Fruit fly (Drosophila melanogaster) whole organism, prepupa: ENCODE measurements around the gene CG7168.

Experiments used
- CG10631 ChIP-seq: fragments of 200-800 bp; sonication (Bioruptor generic); optimal IDR thresholded peaks from 2 replicates; lab custom pipeline; 2016; ENCODE audit warnings: missing biosample characterization, missing genetic modification characterization
- CG11294 ChIP-seq: fragments of 200-800 bp; sonication (Bioruptor generic); IDR thresholded peaks from 2 replicates; pipeline ENCODE4 v1.3.6; 2022; ENCODE audit warnings: missing biosample characterization, missing genetic modification characterization
- CG11762 ChIP-seq: fragments of 200-800 bp; sonication (Bioruptor generic); optimal IDR thresholded peaks from 3 replicates; lab custom pipeline; 2016; ENCODE audit warnings: missing biosample characterization, missing genetic modification characterization; ENCODE audit not compliant: insufficient read depth
- CG11902 ChIP-seq: fragments of 200-800 bp; sonication (Bioruptor generic); optimal IDR thresholded peaks from 3 replicates; lab custom pipeline; 2016; ENCODE audit warnings: missing biosample characterization, missing genetic modification characterization
- CG15336 ChIP-seq: fragments of 200-800 bp; sonication (Bioruptor generic); IDR thresholded peaks from 2 replicates; pipeline ENCODE4 v1.3.6; 2022; ENCODE audit warnings: missing biosample characterization, missing genetic modification characterization
- CG3032 ChIP-seq: fragments of 200-800 bp; optimal IDR thresholded peaks from 2 replicates; lab custom pipeline; 2019; ENCODE audit warnings: missing biosample characterization, mild to moderate bottlenecking, missing genetic modification characterization, moderate library complexity
- CG32006 ChIP-seq: fragments of 200-800 bp; sonication (Bioruptor generic); optimal IDR thresholded peaks from 3 replicates; lab custom pipeline; 2017; ENCODE audit warnings: missing biosample characterization, mild to moderate bottlenecking, missing genetic modification characterization
- CG3919 ChIP-seq: fragments of 200-800 bp; sonication (Bioruptor generic); optimal IDR thresholded peaks from 3 replicates; lab custom pipeline; 2016; ENCODE audit warnings: missing biosample characterization, missing genetic modification characterization
- CG6163 ChIP-seq: fragments of 200-800 bp; sonication (Bioruptor generic); IDR thresholded peaks from 3 replicates; pipeline ENCODE4 v1.3.6; 2022; ENCODE audit warnings: missing biosample characterization, missing genetic modification characterization
- CG6276 ChIP-seq: fragments of 200-800 bp; sonication (Bioruptor generic); optimal IDR thresholded peaks from 2 replicates; lab custom pipeline; 2017; ENCODE audit warnings: missing biosample characterization, mild to moderate bottlenecking, missing genetic modification characterization
- CG6792 ChIP-seq: fragments of 200-800 bp; sonication (Bioruptor generic); optimal IDR thresholded peaks from 3 replicates; lab custom pipeline; 2016; ENCODE audit warnings: missing biosample characterization, missing genetic modification characterization
- CG6808 ChIP-seq: fragments of 200-800 bp; sonication (Bioruptor generic); optimal IDR thresholded peaks from 3 replicates; lab custom pipeline; 2017; ENCODE audit warnings: missing biosample characterization, missing genetic modification characterization, mild to moderate bottlenecking, moderate library complexity, missing genetic modification reagents
- CG7368 ChIP-seq: fragments of 200-800 bp; sonication (Bioruptor generic); optimal IDR thresholded peaks from 3 replicates; lab custom pipeline; 2016; ENCODE audit warnings: missing biosample characterization, missing genetic modification characterization
- CG8319 ChIP-seq: fragments of 200-800 bp; sonication (Bioruptor generic); optimal IDR thresholded peaks from 3 replicates; lab custom pipeline; 2016; ENCODE audit warnings: missing biosample characterization, missing genetic modification characterization
- Eip75B ChIP-seq: fragments of 200-800 bp; sonication (Bioruptor generic); optimal IDR thresholded peaks from 3 replicates; lab custom pipeline; 2016; ENCODE audit warnings: missing biosample characterization, missing genetic modification characterization
- Eip93F ChIP-seq: fragments of 200-800 bp; sonication (Bioruptor generic); optimal IDR thresholded peaks from 2 replicates; lab custom pipeline; 2016; ENCODE audit warnings: missing biosample characterization, mild to moderate bottlenecking, missing genetic modification characterization
- Ets21C ChIP-seq: fragments of 200-800 bp; sonication (Bioruptor generic); optimal IDR thresholded peaks from 3 replicates; lab custom pipeline; 2016; ENCODE audit warnings: missing biosample characterization, missing genetic modification characterization
- Hr38 ChIP-seq: sonication (Bioruptor generic); optimal IDR thresholded peaks from 2 replicates; lab custom pipeline; 2016; ENCODE audit warnings: missing biosample characterization, missing genetic modification characterization
- Hr4 ChIP-seq: fragments of 200-800 bp; sonication (Bioruptor generic); optimal IDR thresholded peaks from 3 replicates; lab custom pipeline; 2016; ENCODE audit warnings: missing biosample characterization, missing genetic modification characterization
- Lpt ChIP-seq: fragments of 200-800 bp; sonication (Bioruptor generic); optimal IDR thresholded peaks from 3 replicates; lab custom pipeline; 2016; ENCODE audit warnings: missing biosample characterization, missing genetic modification characterization
- OdsH ChIP-seq: fragments of 200-800 bp; sonication (Bioruptor generic); optimal IDR thresholded peaks from 3 replicates; lab custom pipeline; 2016; ENCODE audit warnings: missing biosample characterization, missing genetic modification characterization
- Smox ChIP-seq: fragments of 200-800 bp; sonication (Bioruptor generic); optimal IDR thresholded peaks from 3 replicates; lab custom pipeline; 2016; ENCODE audit warnings: missing biosample characterization, missing genetic modification characterization
- Sox102F ChIP-seq: fragments of 200-800 bp; sonication (Bioruptor generic); optimal IDR thresholded peaks from 2 replicates; lab custom pipeline; 2016; ENCODE audit warnings: missing biosample characterization, mild to moderate bottlenecking, missing genetic modification characterization
- Sox14 ChIP-seq: fragments of 200-800 bp; sonication (Bioruptor generic); optimal IDR thresholded peaks from 3 replicates; lab custom pipeline; 2016; ENCODE audit warnings: missing biosample characterization, missing genetic modification characterization
- achi ChIP-seq: fragments of 200-800 bp; sonication (Bioruptor generic); optimal IDR thresholded peaks from 3 replicates; lab custom pipeline; 2016; ENCODE audit warnings: missing biosample characterization, missing genetic modification characterization
- acj6 ChIP-seq: fragments of 200-800 bp; sonication (Bioruptor generic); optimal IDR thresholded peaks from 3 replicates; lab custom pipeline; 2016; ENCODE audit warnings: missing biosample characterization, missing genetic modification characterization
- dsx ChIP-seq: fragments of 200-800 bp; optimal IDR thresholded peaks from 3 replicates; lab custom pipeline; 2019; ENCODE audit warnings: missing biosample characterization, mild to moderate bottlenecking, missing genetic modification characterization, moderate library complexity; ENCODE audit not compliant: poor library complexity, severe bottlenecking
- esn ChIP-seq: fragments of 200-800 bp; sonication (Bioruptor generic); optimal IDR thresholded peaks from 2 replicates; lab custom pipeline; 2016; ENCODE audit warnings: missing biosample characterization, mild to moderate bottlenecking, missing genetic modification characterization, moderate library complexity
- fd59A ChIP-seq: fragments of 200-800 bp; sonication (Bioruptor generic); optimal IDR thresholded peaks from 2 replicates; lab custom pipeline; 2017; ENCODE audit warnings: missing biosample characterization, mild to moderate bottlenecking, missing genetic modification characterization, missing genetic modification reagents
- fkh ChIP-seq: fragments of 200-800 bp; sonication (Bioruptor generic); optimal IDR thresholded peaks from 3 replicates; lab custom pipeline; 2017; ENCODE audit warnings: missing biosample characterization, mild to moderate bottlenecking, missing genetic modification characterization, moderate library complexity
- lz ChIP-seq: fragments of 200-800 bp; sonication (Bioruptor generic); optimal IDR thresholded peaks from 3 replicates; lab custom pipeline; 2016; ENCODE audit warnings: missing biosample characterization, missing genetic modification characterization
- net ChIP-seq: fragments of 200-800 bp; sonication (Bioruptor generic); optimal IDR thresholded peaks from 3 replicates; lab custom pipeline; 2016; ENCODE audit warnings: missing biosample characterization, missing genetic modification characterization
- salr ChIP-seq, 2 experiments: fragments of 200-800 bp; sonication (Bioruptor generic); optimal IDR thresholded peaks; 3 replicates each; lab custom pipeline; 2016 to 2018; ENCODE audit warnings: missing biosample characterization in 2 of 2, missing genetic modification characterization in 2 of 2, mild to moderate bottlenecking in 1 of 2
- ss ChIP-seq, 2 experiments: fragments of 200-800 bp; sonication (Bioruptor generic); optimal IDR thresholded peaks; 2 replicates in 1 of 2; 3 replicates in 1 of 2; lab custom pipeline; 2017 to 2018; ENCODE audit warnings: mild to moderate bottlenecking in 2 of 2, missing biosample characterization in 2 of 2, missing genetic modification characterization in 2 of 2, moderate library complexity in 1 of 2
- topi ChIP-seq: fragments of 200-800 bp; sonication (Bioruptor generic); optimal IDR thresholded peaks from 3 replicates; lab custom pipeline; 2016; ENCODE audit warnings: missing biosample characterization, missing genetic modification characterization
- vri ChIP-seq: fragments of 200-800 bp; sonication (Bioruptor generic); optimal IDR thresholded peaks from 3 replicates; lab custom pipeline; 2016; ENCODE audit warnings: missing biosample characterization, mild to moderate bottlenecking, missing genetic modification characterization

Gene CG7168

DNA sequence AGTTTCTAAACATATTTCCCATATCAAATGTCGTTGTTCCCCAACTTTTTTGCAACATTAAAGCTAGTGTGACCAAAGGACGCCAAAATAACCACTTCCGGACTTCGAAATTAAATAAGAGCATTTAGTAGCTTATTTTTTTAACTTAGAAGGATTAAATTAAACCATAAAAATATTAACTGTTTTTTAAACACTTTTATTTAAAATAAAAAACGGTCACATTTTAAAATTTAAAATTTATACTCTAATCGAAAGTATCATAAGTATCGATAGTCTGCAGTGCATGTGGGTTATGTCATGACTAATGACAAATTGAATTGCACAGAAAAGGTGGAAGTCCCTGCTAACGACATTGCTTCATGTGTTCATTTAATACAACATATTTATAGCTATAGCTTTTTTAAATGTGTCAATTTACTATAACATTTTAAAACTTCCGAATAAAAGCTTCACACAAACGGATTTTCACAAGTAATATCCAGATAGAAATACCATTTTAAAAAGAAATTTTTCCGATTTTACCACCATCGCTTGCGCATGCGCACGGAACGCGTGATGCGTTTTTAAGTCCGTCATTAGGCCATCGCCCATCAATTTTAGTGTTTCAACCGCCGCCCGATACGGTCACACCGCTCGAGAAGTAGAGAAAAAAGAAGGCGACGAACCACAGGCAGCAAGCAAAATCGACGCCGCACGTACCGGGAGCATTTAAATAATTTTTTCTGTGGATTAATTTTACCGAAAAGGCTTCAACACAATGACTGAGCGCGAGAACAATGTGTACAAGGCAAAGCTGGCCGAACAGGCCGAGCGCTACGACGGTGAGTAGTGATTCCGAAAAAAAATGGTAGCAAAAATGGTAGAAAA is 16.4 kb upstream of the CG7168 start, which contains the start of the genes CG7156 and 14-3-3epsilon (continued):
- TF ChIP-seq topi (GFP tag; lab: Kevin White, UChicago) (peak; percentile 20), Ets21C (GFP tag; lab: Kevin White, UChicago) (no peak), CG11762 (GFP tag; lab: Kevin White, UChicago) (no peak), Lpt (GFP tag; lab: Kevin White, UChicago) (no peak), CG7368 (GFP tag; lab: Kevin White, UChicago) (no peak), CG6792 (GFP tag; lab: Kevin White, UChicago) (peak; percentile 17), Hr4 (no peak), fd59A (no peak), acj6 (GFP tag; lab: Kevin White, UChicago) (peak; percentile 6), ss (GFP tag; optimal IDR thresholded peaks at IDR 0.05; lab: Kevin White, UChicago) (peak; percentile 42 to 52), CG8319 (GFP tag; lab: Kevin White, UChicago) (no peak), CG6163 (GFP tag; lab: Robert Waterston, UW) (0 out of 3 replicates have a peak, but pooled peaks have one; percentile 31), CG11294 (GFP tag; lab: Robert Waterston, UW) (no peak), Smox (GFP tag; lab: Kevin White, UChicago) (peak; percentile 28), achi (peak; percentile 48), fkh (no peak), CG3919 (peak; percentile 32), dsx (no peak), Eip75B (GFP tag; lab: Kevin White, UChicago) (peak; percentile 23), salr (GFP tag; optimal IDR thresholded peaks at IDR 0.05; lab: Kevin White, UChicago) (no peak), CG15336 (peak; percentile 16; the same call in 1 of the 2 replicates), CG3032 (tag; lab: Kevin White, UChicago) (no peak), CG6276 (GFP tag; lab: Kevin White, UChicago) (no peak), CG11902 (GFP tag; lab: Kevin White, UChicago) (no peak), vri (no peak)

DNA sequence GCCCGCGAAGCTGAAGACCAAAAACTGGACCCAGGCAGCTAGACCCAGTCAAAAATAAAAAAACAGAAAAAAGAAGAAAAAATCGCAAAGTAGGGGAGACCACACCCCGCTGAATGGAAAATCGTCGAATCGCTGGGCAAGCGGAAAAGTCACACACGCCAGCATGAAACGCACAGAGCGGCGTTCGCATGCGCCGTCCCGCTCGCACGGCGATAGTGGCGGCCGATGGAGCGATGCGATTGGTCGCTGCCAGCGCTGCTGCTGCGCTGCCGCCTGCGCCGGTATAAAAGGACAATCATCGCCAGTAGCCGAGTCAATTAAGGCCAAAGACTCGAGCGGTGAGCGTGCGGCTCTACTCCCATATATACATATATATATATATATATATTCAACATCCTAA is 10.0 kb upstream of the CG7168 start, which contains the start of gene repo:
repo (plus strand) TSS at position 314 of the 400 bp plus-strand sequence.
- TF ChIP-seq CG6163 (GFP tag; lab: Robert Waterston, UW) (0 out of 3 replicates have a peak, but pooled peaks have one; percentile 7), Sox102F (GFP tag; lab: Kevin White, UChicago) (no peak)

DNA sequence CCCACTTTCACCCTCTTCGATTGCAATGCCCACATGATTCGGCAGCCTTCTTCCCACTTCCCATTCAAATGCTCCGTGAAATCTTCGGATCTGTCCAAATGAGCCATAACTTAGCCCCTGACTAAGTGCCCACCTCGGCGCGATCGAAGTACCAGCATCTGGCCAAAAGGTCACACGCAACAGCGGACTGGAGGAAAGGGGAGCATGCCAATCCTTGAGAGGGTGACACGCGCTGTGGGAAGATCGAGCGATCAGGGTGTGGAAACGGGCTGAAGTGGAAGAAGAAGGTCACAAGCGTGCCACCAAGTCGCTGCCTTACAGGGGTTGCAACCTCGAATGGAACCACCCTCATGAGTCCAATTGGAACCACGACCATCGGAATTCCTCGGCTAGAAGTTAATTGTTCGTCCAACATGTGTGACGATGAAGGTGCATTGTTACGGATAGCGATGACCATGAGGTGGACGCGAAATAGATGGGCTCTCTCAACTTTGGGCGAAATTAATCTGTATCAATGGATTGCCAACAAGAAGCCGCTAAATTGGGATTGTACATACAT is 8.9 kb upstream of the CG7168 start:
- no peak for TF ChIP-seq Hr38
- no peak for TF ChIP-seq Ets21C (GFP tag; lab: Kevin White, UChicago)
- TF ChIP-seq fkh, result no peak
- TF ChIP-seq lz, result no peak

DNA sequence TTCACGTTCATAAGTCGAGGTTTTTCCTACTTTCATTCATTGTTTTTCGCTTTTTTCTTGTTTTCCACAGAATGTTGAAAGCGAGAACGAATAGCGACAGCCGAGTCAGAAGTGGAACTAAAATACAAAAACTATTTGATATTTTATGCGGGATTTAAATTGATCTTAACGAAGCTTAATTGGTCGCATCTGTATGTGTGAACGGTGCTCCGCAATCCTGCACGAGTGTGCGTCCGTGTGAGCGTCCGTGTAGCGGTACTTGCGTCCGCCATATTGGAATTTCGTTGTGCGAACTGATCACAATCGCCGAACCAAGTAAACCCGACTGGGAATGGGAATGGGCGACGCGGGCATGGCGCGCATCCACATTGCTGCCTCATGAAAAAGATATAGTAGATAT is 6.3 kb upstream of the CG7168 start:
- no peak for TF ChIP-seq Lpt (GFP tag; lab: Kevin White, UChicago)
- TF ChIP-seq net, result no peak
- no peak for TF ChIP-seq OdsH (GFP tag; lab: Kevin White, UChicago)
- no peak for TF ChIP-seq esn (GFP tag; lab: Kevin White, UChicago)
- TF ChIP-seq Sox14 (GFP tag; lab: Kevin White, UChicago), result no peak
- no peak for TF ChIP-seq CG10631
- TF ChIP-seq CG32006 (GFP tag; lab: Kevin White, UChicago), result no peak
- TF ChIP-seq CG6163 (GFP tag; lab: Robert Waterston, UW), result no peak
- TF ChIP-seq CG7368 (GFP tag; lab: Kevin White, UChicago), result no peak
- no peak for TF ChIP-seq Ets21C (GFP tag; lab: Kevin White, UChicago)
- TF ChIP-seq Eip93F (GFP tag; lab: Kevin White, UChicago), result no peak
- TF ChIP-seq lz, result no peak
- no peak for TF ChIP-seq CG11294 (GFP tag; lab: Robert Waterston, UW)
- no peak for TF ChIP-seq acj6 (GFP tag; lab: Kevin White, UChicago)
- TF ChIP-seq CG15336, result no peak
- no peak for TF ChIP-seq CG6276 (GFP tag; lab: Kevin White, UChicago)
- TF ChIP-seq topi (GFP tag; lab: Kevin White, UChicago), result no peak
- no peak for TF ChIP-seq Hr4
- TF ChIP-seq CG6808, result no peak
- no peak for TF ChIP-seq CG3919
- TF ChIP-seq, all 60 proteins: peak for 0
